Fruit fly (Drosophila melanogaster) whole organism, embryonic: ENCODE data around the gene Pp2C1.

Experiments used
- Aef1 ChIP-seq: fragments of 200-800 bp; sonication (Bioruptor generic); IDR thresholded peaks from 3 replicates; pipeline ENCODE4 v1.3.6; 2022; ENCODE audit warnings: missing biosample characterization, missing genetic modification characterization
- Bdp1 ChIP-seq: fragments of 200-800 bp; sonication (Bioruptor generic); optimal IDR thresholded peaks from 3 replicates; lab custom pipeline; 2016; ENCODE audit warnings: missing biosample characterization, missing genetic modification characterization
- CG10321 ChIP-seq: fragments of 200-800 bp; sonication (Bioruptor generic); IDR thresholded peaks from 2 replicates; pipeline ENCODE4 v1.3.6; 2022; ENCODE audit warnings: missing biosample characterization, missing genetic modification characterization
- CG11560 ChIP-seq: fragments of 200-800 bp; sonication (Bioruptor generic); IDR thresholded peaks from 3 replicates; pipeline ENCODE4 v1.3.6; 2022; ENCODE audit warnings: missing biosample characterization, missing genetic modification characterization
- CG12659 ChIP-seq: fragments of 200-800 bp; sonication (Bioruptor generic); optimal IDR thresholded peaks from 3 replicates; lab custom pipeline; 2017; ENCODE audit warnings: mild to moderate bottlenecking, missing biosample characterization, missing genetic modification reagents, missing genetic modification characterization
- CG13424 ChIP-seq: fragments of 200-800 bp; sonication (Bioruptor generic); optimal IDR thresholded peaks from 2 replicates; lab custom pipeline; 2019; ENCODE audit warnings: missing biosample characterization, mild to moderate bottlenecking, missing genetic modification characterization, moderate library complexity
- CG15073 ChIP-seq: fragments of 200-800 bp; sonication (Bioruptor generic); optimal IDR thresholded peaks from 2 replicates; lab custom pipeline; 2016; ENCODE audit warnings: missing biosample characterization, missing genetic modification characterization
- CG15269 ChIP-seq: fragments of 200-800 bp; sonication (Bioruptor generic); optimal IDR thresholded peaks from 2 replicates; lab custom pipeline; 2018; ENCODE audit warnings: missing biosample characterization, mild to moderate bottlenecking, missing genetic modification characterization, moderate library complexity
- CG1832 ChIP-seq: fragments of 200-800 bp; sonication (Bioruptor generic); optimal IDR thresholded peaks from 2 replicates; lab custom pipeline; 2017; ENCODE audit warnings: missing biosample characterization, mild to moderate bottlenecking, missing genetic modification characterization, inconsistent platforms
- CG2199 ChIP-seq: fragments of 200-800 bp; sonication (Bioruptor generic); IDR thresholded peaks from 3 replicates; pipeline ENCODE4 v1.3.6; 2022; ENCODE audit warnings: missing biosample characterization, missing genetic modification characterization
- CG31224 ChIP-seq: fragments of 200-800 bp; sonication (Bioruptor generic); IDR thresholded peaks from 2 replicates; pipeline ENCODE4 v1.3.6; 2022; ENCODE audit warnings: missing biosample characterization, missing genetic modification characterization
- CG4282 ChIP-seq: fragments of 200-800 bp; sonication (Bioruptor generic); optimal IDR thresholded peaks from 2 replicates; lab custom pipeline; 2016; ENCODE audit warnings: missing biosample characterization, missing genetic modification characterization
- CG4360 ChIP-seq: fragments of 200-800 bp; sonication (Bioruptor generic); IDR thresholded peaks from 2 replicates; pipeline ENCODE4 v1.3.6; 2022; ENCODE audit warnings: missing biosample characterization, missing genetic modification characterization
- CG7839 ChIP-seq: fragments of 200-800 bp; sonication (Bioruptor generic); optimal IDR thresholded peaks from 3 replicates; lab custom pipeline; 2018; ENCODE audit warnings: missing biosample characterization, mild to moderate bottlenecking, missing genetic modification characterization, moderate library complexity
- CG8478 ChIP-seq: fragments of >200 bp; optimal IDR thresholded peaks from 2 replicates; lab custom pipeline; 2018
- CG8924 ChIP-seq: fragments of 200-800 bp; optimal IDR thresholded peaks from 3 replicates; lab custom pipeline; 2019; ENCODE audit warnings: missing biosample characterization, mild to moderate bottlenecking, missing genetic modification characterization, moderate library complexity
- D19B ChIP-seq: fragments of 200-800 bp; sonication (Bioruptor generic); optimal IDR thresholded peaks from 2 replicates; lab custom pipeline; 2017; ENCODE audit warnings: missing biosample characterization, mild to moderate bottlenecking, missing genetic modification characterization
- Dll ChIP-seq: fragments of 200-800 bp; sonication (Bioruptor generic); IDR thresholded peaks from 4 replicates; pipeline ENCODE4 v1.3.6; 2022; ENCODE audit warnings: missing biosample characterization, missing genetic modification characterization; ENCODE audit not compliant: partially characterized antibody
- H15 ChIP-seq: fragments of 200-800 bp; sonication (Bioruptor generic); IDR thresholded peaks from 3 replicates; pipeline ENCODE4 v1.3.6; 2022; ENCODE audit warnings: missing biosample characterization, missing genetic modification characterization
- MESR4 ChIP-seq: fragments of 200-800 bp; sonication (Bioruptor generic); optimal IDR thresholded peaks from 2 replicates; lab custom pipeline; 2018; ENCODE audit warnings: missing biosample characterization, mild to moderate bottlenecking, missing genetic modification characterization, moderate library complexity
- Optix ChIP-seq: fragments of 200-800 bp; sonication (Bioruptor generic); IDR thresholded peaks from 3 replicates; pipeline ENCODE4 v1.3.6; 2022; ENCODE audit warnings: missing biosample characterization, missing genetic modification characterization
- Side ChIP-seq: fragments of 200-800 bp; sonication (Bioruptor generic); optimal IDR thresholded peaks from 2 replicates; lab custom pipeline; 2016; ENCODE audit warnings: missing biosample characterization, missing genetic modification characterization
- Trl ChIP-seq, 3 experiments: fragments of >200 bp in 2 of 3; fragments of 200-800 bp in 1 of 3; sonication (Bioruptor generic) in 1 of 3; optimal IDR thresholded peaks; 2 replicates in 1 of 3; 3 replicates in 2 of 3; lab custom pipeline; 2016 to 2017; ENCODE audit warnings: missing biosample characterization in 1 of 3, missing genetic modification characterization in 1 of 3
- aop ChIP-seq: fragments of 200-800 bp; sonication (Bioruptor generic); IDR thresholded peaks from 2 replicates; pipeline ENCODE4 v1.3.6; 2022; ENCODE audit warnings: missing biosample characterization, missing genetic modification characterization
- cg ChIP-seq: fragments of 200-800 bp; sonication (Bioruptor generic); optimal IDR thresholded peaks from 3 replicates; lab custom pipeline; 2019; ENCODE audit warnings: missing biosample characterization, mild to moderate bottlenecking, missing genetic modification characterization, moderate library complexity
- ci ChIP-seq: fragments of 200-800 bp; sonication (Bioruptor generic); IDR thresholded peaks from 3 replicates; pipeline ENCODE4 v1.3.6; 2022; ENCODE audit warnings: missing biosample characterization, missing genetic modification characterization
- dmrt99B ChIP-seq: fragments of 200-800 bp; sonication (Bioruptor generic); optimal IDR thresholded peaks from 2 replicates; lab custom pipeline; 2018; ENCODE audit warnings: missing biosample characterization, mild to moderate bottlenecking, missing genetic modification characterization, moderate library complexity
- emc ChIP-seq: fragments of 200-800 bp; sonication (Bioruptor generic); optimal IDR thresholded peaks from 2 replicates; lab custom pipeline; 2016; ENCODE audit warnings: missing biosample characterization, missing genetic modification characterization
- exex ChIP-seq: fragments of 200-800 bp; sonication (Bioruptor generic); optimal IDR thresholded peaks from 4 replicates; lab custom pipeline; 2018; ENCODE audit warnings: missing biosample characterization, mild to moderate bottlenecking, missing genetic modification characterization, moderate library complexity
- gfzf ChIP-seq: fragments of 200-800 bp; sonication (Bioruptor generic); optimal IDR thresholded peaks from 2 replicates; lab custom pipeline; 2016; ENCODE audit warnings: missing biosample characterization, mild to moderate bottlenecking, missing genetic modification characterization, moderate library complexity
- gsb ChIP-seq: fragments of 200-800 bp; sonication (Bioruptor generic); IDR thresholded peaks from 2 replicates; pipeline ENCODE4 v1.3.6; 2022; ENCODE audit warnings: missing biosample characterization, missing genetic modification characterization
- hbn ChIP-seq: fragments of 200-800 bp; sonication (Bioruptor generic); IDR thresholded peaks from 2 replicates; pipeline ENCODE4 v1.3.6; 2022; ENCODE audit warnings: missing biosample characterization, missing genetic modification characterization; ENCODE audit not compliant: partially characterized antibody
- hkb ChIP-seq, 2 experiments: fragments of 200-800 bp in 1 of 2; fragments of >200 bp in 1 of 2; sonication (Bioruptor generic) in 1 of 2; IDR thresholded peaks in 1 of 2; optimal IDR thresholded peaks in 1 of 2; 2 replicates each; pipeline versions ENCODE4 v1.3.6 to Lab custom; 2017 to 2022; ENCODE audit warnings: missing biosample characterization in 1 of 2, missing genetic modification characterization in 1 of 2
- ind ChIP-seq: fragments of 200-800 bp; sonication (Bioruptor generic); optimal IDR thresholded peaks from 3 replicates; lab custom pipeline; 2016; ENCODE audit warnings: missing biosample characterization, missing genetic modification characterization
- lilli ChIP-seq: fragments of 200-800 bp; sonication (Bioruptor generic); optimal IDR thresholded peaks from 3 replicates; lab custom pipeline; 2016; ENCODE audit warnings: missing biosample characterization, missing genetic modification characterization
- mam ChIP-seq: fragments of 200-800 bp; sonication (Bioruptor generic); optimal IDR thresholded peaks from 3 replicates; lab custom pipeline; 2016; ENCODE audit warnings: missing biosample characterization, missing genetic modification characterization
- nom ChIP-seq: fragments of 200-800 bp; sonication (Bioruptor generic); optimal IDR thresholded peaks from 2 replicates; lab custom pipeline; 2017; ENCODE audit warnings: missing biosample characterization, missing genetic modification characterization, mild to moderate bottlenecking, moderate library complexity, missing genetic modification reagents
- odd ChIP-seq: fragments of 200-800 bp; sonication (Bioruptor generic); optimal IDR thresholded peaks from 2 replicates; lab custom pipeline; 2017; ENCODE audit warnings: missing biosample characterization, mild to moderate bottlenecking, missing genetic modification characterization
- onecut ChIP-seq: fragments of 200-800 bp; sonication (Bioruptor generic); IDR thresholded peaks from 2 replicates; pipeline ENCODE4 v1.3.6; 2022; ENCODE audit warnings: missing biosample characterization, missing genetic modification characterization
- otp ChIP-seq: fragments of 200-800 bp; sonication (Bioruptor generic); IDR thresholded peaks from 3 replicates; pipeline ENCODE4, ENCODE4 v1.3.6; 2022; ENCODE audit warnings: missing biosample characterization, missing genetic modification characterization
- pan ChIP-seq, 4 experiments: fragments of >200 bp in 3 of 4; fragments of 200-800 bp in 1 of 4; sonication (Bioruptor generic) in 1 of 4; optimal IDR thresholded peaks in 3 of 4; IDR thresholded peaks in 1 of 4; 2 replicates each; pipeline versions ENCODE4 v1.3.6 to Lab custom; 2017 to 2022; ENCODE audit warnings: missing biosample characterization in 2 of 4, missing genetic modification characterization in 2 of 4, mixed read lengths in 1 of 4
- pfk ChIP-seq: fragments of 200-800 bp; sonication (Bioruptor generic); optimal IDR thresholded peaks from 2 replicates; lab custom pipeline; 2018; ENCODE audit warnings: missing biosample characterization, mild to moderate bottlenecking, missing genetic modification characterization, moderate library complexity
- pum ChIP-seq: fragments of 200-800 bp; sonication (Bioruptor generic); optimal IDR thresholded peaks from 2 replicates; lab custom pipeline; 2016; ENCODE audit warnings: missing biosample characterization, missing genetic modification characterization
- scrt ChIP-seq: fragments of 200-800 bp; sonication (Bioruptor generic); optimal IDR thresholded peaks from 2 replicates; lab custom pipeline; 2018; ENCODE audit warnings: missing biosample characterization, mild to moderate bottlenecking, missing genetic modification characterization, moderate library complexity
- sens ChIP-seq: fragments of 200-800 bp; sonication (Bioruptor generic); peaks from one replicate; lab custom pipeline; 2016; ENCODE audit warnings: missing biosample characterization, missing genetic modification characterization
- seq ChIP-seq: fragments of 200-800 bp; sonication (Bioruptor generic); IDR thresholded peaks from 2 replicates; pipeline ENCODE4 v1.3.6; 2022; ENCODE audit warnings: missing biosample characterization, missing genetic modification characterization
- shn ChIP-seq: fragments of 200-800 bp; sonication (Bioruptor generic); optimal IDR thresholded peaks from 3 replicates; lab custom pipeline; 2016; ENCODE audit warnings: missing biosample characterization, missing genetic modification characterization
- tll ChIP-seq, 2 experiments: fragments of 200-800 bp in 1 of 2; fragments of >200 bp in 1 of 2; sonication (Bioruptor generic) in 1 of 2; optimal IDR thresholded peaks; 2 replicates each; lab custom pipeline; 2017 to 2019; ENCODE audit warnings: missing biosample characterization in 2 of 2, missing genetic modification characterization in 2 of 2, mild to moderate bottlenecking in 1 of 2, moderate library complexity in 1 of 2

Gene Pp2C1

DNA sequence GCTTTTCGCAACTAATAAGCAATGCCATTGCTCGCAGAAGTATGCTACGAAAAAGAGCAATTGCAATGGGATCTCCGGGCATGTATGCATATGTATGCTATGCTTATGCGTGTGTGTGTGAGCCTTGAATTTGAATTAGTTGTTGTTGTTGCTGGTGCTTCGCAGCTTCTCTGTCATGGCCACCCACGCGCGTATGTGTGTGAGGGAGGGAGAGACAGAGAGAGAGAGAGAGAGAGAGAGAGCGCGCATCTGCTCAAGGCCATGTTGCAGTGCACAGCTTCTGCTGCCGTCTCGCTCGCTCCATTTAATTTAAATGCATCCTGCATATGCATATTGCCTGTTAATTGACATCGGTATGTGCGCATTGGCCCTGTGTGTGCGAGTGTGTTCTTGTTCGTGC, 4.1 kb upstream of the Pp2C1 start:
- TF ChIP-seq sens (GFP tag; lab: Kevin White, UChicago) = peak; percentile 53
- peak; percentile 49 for TF ChIP-seq cg
- no peak for TF ChIP-seq gfzf
- TF ChIP-seq tll (GFP tag; optimal IDR thresholded peaks at IDR 0.05; lab: Kevin White, UChicago) = no peak
- peak; percentile 57 for TF ChIP-seq CG4360
- peak; percentile 55 for TF ChIP-seq CG1832 (GFP tag; lab: Kevin White, UChicago)
- TF ChIP-seq Dll (GFP tag; lab: Robert Waterston, UW) = no peak
- peak; percentile 36; the same call in 1 of the 2 replicates for TF ChIP-seq CG10321 (GFP tag; lab: Robert Waterston, UW)
- peak; percentile 19 to 47 for TF ChIP-seq Trl (optimal IDR thresholded peaks at IDR 0.05; lab: Kevin White, UChicago)
- TF ChIP-seq Trl (GFP tag; optimal IDR thresholded peaks at IDR 0.05; lab: Kevin White, UChicago) = no peak
- peak; percentile 28 for TF ChIP-seq CG8478 (lab: Kevin White, UChicago)
- TF ChIP-seq pan (optimal IDR thresholded peaks at IDR 0.05; lab: Kevin White, UChicago) = no peak
- no peak for TF ChIP-seq pan (GFP tag; optimal IDR thresholded peaks at IDR 0.05 in 1 of 2, IDR thresholded peaks at IDR 0.05 in 1 of 2)

dm6 chrX:4687778-4688399, 1.2 kb upstream of the Pp2C1 start, which contains the start of gene ctp:
TSS of gene ctp (plus strand) at chrX:4687800.
- TF ChIP-seq dmrt99B = peak; percentile 27
- no peak for TF ChIP-seq D19B (GFP tag; lab: Kevin White, UChicago)
- peak; percentile 40 for TF ChIP-seq CG15269 (tag; lab: Kevin White, UChicago)
- TF ChIP-seq shn = peak; percentile 52
- no peak for TF ChIP-seq CG15073 (GFP tag; lab: Kevin White, UChicago)
- TF ChIP-seq MESR4 = peak; percentile 45
- TF ChIP-seq seq (GFP tag; lab: Robert Waterston, UW) = peak; percentile 56; the same call in 1 of the 2 replicates
- TF ChIP-seq gsb = no peak
- TF ChIP-seq exex (tag; lab: Kevin White, UChicago) = peak; percentile 33
- TF ChIP-seq CG8924 = peak; percentile 50
- peak; percentile 48 for TF ChIP-seq CG4282 (GFP tag; lab: Kevin White, UChicago)
- peak; percentile 52 for TF ChIP-seq scrt (GFP tag; lab: Kevin White, UChicago)
- TF ChIP-seq mam (GFP tag; lab: Kevin White, UChicago) = peak; percentile 53
- no peak for TF ChIP-seq CG31224 (GFP tag; lab: Robert Waterston, UW)
- peak; percentile 56 for TF ChIP-seq ind
- TF ChIP-seq hkb (optimal IDR thresholded peaks at IDR 0.05; lab: Kevin White, UChicago) = no peak
- peak; percentile 44; the same call in 1 of the 2 replicates for TF ChIP-seq hkb (GFP tag; IDR thresholded peaks at IDR 0.05; lab: Robert Waterston, UW)
- TF ChIP-seq emc (GFP tag; lab: Kevin White, UChicago) = no peak
- peak; percentile 69; the same call in 2 of the 3 replicates for TF ChIP-seq ci
- peak; percentile 27; the same call in 1 of the 3 replicates for TF ChIP-seq H15 (GFP tag; lab: Robert Waterston, UW)
- peak; percentile 65 for TF ChIP-seq lilli (GFP tag; lab: Kevin White, UChicago)
- no peak for TF ChIP-seq otp (GFP tag; lab: Robert Waterston, UW)
- peak; percentile 79 for TF ChIP-seq CG12659 (GFP tag; lab: Kevin White, UChicago)
- TF ChIP-seq aop = no peak
- peak; percentile 10 for TF ChIP-seq pfk (GFP tag; lab: Kevin White, UChicago)
- TF ChIP-seq hbn (GFP tag; lab: Robert Waterston, UW) = peak; percentile 68
- TF ChIP-seq onecut = peak; percentile 63
- peak; percentile 1 for TF ChIP-seq pum (GFP tag; lab: Kevin White, UChicago)
- TF ChIP-seq nom (GFP tag; lab: Kevin White, UChicago) = peak; percentile 76
- peak; percentile 49 for TF ChIP-seq CG13424 (tag; lab: Kevin White, UChicago)
- TF ChIP-seq CG7839 (tag; lab: Kevin White, UChicago) = peak; percentile 29
- TF ChIP-seq Optix (GFP tag; lab: Robert Waterston, UW) = no peak
- peak; percentile 98 for TF ChIP-seq CG11560
- no peak for TF ChIP-seq Aef1 (GFP tag; lab: Robert Waterston, UW)
- peak; percentile 43 for TF ChIP-seq Side
- no peak for TF ChIP-seq CG2199
- no peak for TF ChIP-seq Bdp1 (GFP tag; lab: Kevin White, UChicago)
- TF ChIP-seq odd (GFP tag; lab: Kevin White, UChicago) = no peak
